Worm (Caenorhabditis elegans): ENCODE measurements around the gene C08E8.5.

ce11 chrV:18339807-18340206 is 20.0 kb downstream of the C08E8.5 start, which contains the start of gene C08E8.10:
- no peak for TF ChIP-seq med-1 (GFP tag; optimal IDR thresholded peaks at IDR 0.05; ENCODE audit: insufficient read depth)
- no peak for TF ChIP-seq cog-1 (tag; optimal IDR thresholded peaks at IDR 0.05)

Measured in whole organism, midembryonic.